Worm (Caenorhabditis elegans) whole organism, L4 larva: ENCODE measurements around the gene Y17G9B.4.

Source experiments
- D1046.2 ChIP-seq: fragments of 200-800 bp; sonication (Bioruptor generic); IDR thresholded peaks from 2 replicates; pipeline ENCODE4 v1.3.6; 2022; ENCODE audit warnings: missing genetic modification characterization, missing compliant biosample characterization
- F10B5.3 ChIP-seq: sonication (generic microtip); optimal IDR thresholded peaks from 2 replicates; lab custom pipeline; 2016; ENCODE audit warnings: mild to moderate bottlenecking, missing genetic modification characterization, missing compliant biosample characterization
- F26F4.8 ChIP-seq: fragments of 200-800 bp; sonication (Bioruptor generic); conservative IDR thresholded peaks from 2 replicates; pipeline ENCODE4 v1.3.6; 2022; ENCODE audit warnings: missing genetic modification characterization, missing compliant biosample characterization
- Y48G9A.11 ChIP-seq: fragments of 200-800 bp; sonication (Bioruptor generic); IDR thresholded peaks from 2 replicates; pipeline ENCODE4 v1.3.6; 2022; ENCODE audit warnings: missing genetic modification reagents, missing genetic modification characterization, missing compliant biosample characterization
- aha-1 ChIP-seq: fragments of 150-350 bp; peaks from one replicate; lab custom pipeline; 2014; ENCODE audit warnings: missing biosample characterization, missing genetic modification characterization
- ama-1 ChIP-seq: fragments of 150-350 bp; optimal IDR thresholded peaks from 2 replicates; lab custom pipeline; 2014; ENCODE audit warnings: inconsistent platforms, mixed read lengths
- arid-1 ChIP-seq: fragments of 200-800 bp; sonication (Bioruptor generic); conservative IDR thresholded peaks from 2 replicates; pipeline ENCODE4 v1.3.6; 2022; ENCODE audit warnings: missing genetic modification reagents, missing genetic modification characterization, missing compliant biosample characterization
- ceh-82 ChIP-seq: sonication (generic microtip); optimal IDR thresholded peaks from 2 replicates; lab custom pipeline; 2017; ENCODE audit warnings: missing biosample characterization, missing genetic modification characterization
- ces-1 ChIP-seq: fragments of 150-350 bp; sonication (generic microtip); optimal IDR thresholded peaks from 4 replicates; lab custom pipeline; 2014; ENCODE audit warnings: missing biosample characterization, missing genetic modification reagents, missing genetic modification characterization
- cey-2 ChIP-seq: sonication (generic microtip); optimal IDR thresholded peaks from 3 replicates; lab custom pipeline; 2017; ENCODE audit warnings: missing genetic modification characterization, mild to moderate bottlenecking, missing compliant biosample characterization, antibody characterized with exemption, borderline replicate concordance; ENCODE audit not compliant: insufficient read depth
- dmd-6 ChIP-seq: fragments of 200-800 bp; sonication (Bioruptor generic); IDR thresholded peaks from 2 replicates; pipeline ENCODE4 v1.3.6; 2022; ENCODE audit warnings: missing genetic modification reagents, missing genetic modification characterization, missing compliant biosample characterization
- dmd-9 ChIP-seq: fragments of 200-800 bp; sonication (Bioruptor generic); IDR thresholded peaks from 2 replicates; pipeline ENCODE4 v1.3.6; 2022; ENCODE audit warnings: missing genetic modification reagents, missing genetic modification characterization, missing compliant biosample characterization
- dpl-1 ChIP-seq: fragments of 150-350 bp; optimal IDR thresholded peaks from 2 replicates; lab custom pipeline; 2014; ENCODE audit warnings: missing biosample characterization, missing genetic modification reagents, missing genetic modification characterization
- duxl-1 ChIP-seq: sonication (generic microtip); optimal IDR thresholded peaks from 2 replicates; lab custom pipeline; 2016; ENCODE audit warnings: mild to moderate bottlenecking, missing genetic modification characterization, moderate library complexity, missing compliant biosample characterization; ENCODE audit not compliant: poor library complexity
- dve-1 ChIP-seq: sonication (generic microtip); optimal IDR thresholded peaks from 2 replicates; lab custom pipeline; 2017; ENCODE audit warnings: antibody characterized with exemption, mild to moderate bottlenecking, missing genetic modification characterization, missing compliant biosample characterization; ENCODE audit not compliant: insufficient read depth
- egl-43 ChIP-seq: fragments of 200-800 bp; sonication (Bioruptor generic); IDR thresholded peaks from 2 replicates; pipeline ENCODE4 v1.3.6; 2022; ENCODE audit warnings: missing genetic modification reagents, missing genetic modification characterization, missing compliant biosample characterization
- fkh-10 ChIP-seq: fragments of 150-350 bp; optimal IDR thresholded peaks from 2 replicates; lab custom pipeline; 2014; ENCODE audit warnings: missing biosample characterization, missing genetic modification reagents, missing genetic modification characterization
- fos-1 ChIP-seq: fragments of 150-350 bp; optimal IDR thresholded peaks from 2 replicates; lab custom pipeline; 2014; ENCODE audit warnings: missing biosample characterization, missing genetic modification characterization
- hlh-11 ChIP-seq: fragments of 200-800 bp; sonication (Bioruptor generic); optimal IDR thresholded peaks from 2 replicates; lab custom pipeline; 2018; ENCODE audit warnings: mild to moderate bottlenecking, missing genetic modification characterization, missing compliant biosample characterization
- hlh-30 ChIP-seq: sonication (generic microtip); optimal IDR thresholded peaks from 2 replicates; lab custom pipeline; 2017; ENCODE audit warnings: antibody characterized with exemption, mild to moderate bottlenecking, missing genetic modification characterization, missing compliant biosample characterization; ENCODE audit not compliant: insufficient read depth
- hmg-1.1 ChIP-seq: fragments of 200-800 bp; sonication (Bioruptor generic); IDR thresholded peaks from 2 replicates; pipeline ENCODE4 v1.3.6; 2022; ENCODE audit warnings: missing genetic modification reagents, missing genetic modification characterization, missing compliant biosample characterization
- jun-1 ChIP-seq: fragments of 150-350 bp; optimal IDR thresholded peaks from 2 replicates; lab custom pipeline; 2014; ENCODE audit warnings: missing biosample characterization, missing genetic modification reagents, missing genetic modification characterization
- lim-7 ChIP-seq: fragments of 200-800 bp; sonication (Bioruptor generic); IDR thresholded peaks from 2 replicates; pipeline ENCODE4 v1.3.6; 2022; ENCODE audit warnings: missing genetic modification characterization, missing compliant biosample characterization
- lin-1 ChIP-seq: fragments of 200-800 bp; sonication (Bioruptor generic); IDR thresholded peaks from 2 replicates; pipeline ENCODE4 v1.3.6; 2022; ENCODE audit warnings: missing genetic modification reagents, missing genetic modification characterization, missing compliant biosample characterization
- lin-13 ChIP-seq: fragments of 150-350 bp; optimal IDR thresholded peaks from 2 replicates; lab custom pipeline; 2014; ENCODE audit warnings: missing biosample characterization, missing genetic modification reagents, missing genetic modification characterization
- lin-29 ChIP-seq: fragments of 200-800 bp; sonication (Bioruptor generic); IDR thresholded peaks from 2 replicates; pipeline ENCODE4 v1.3.6; 2022; ENCODE audit warnings: missing genetic modification reagents, missing genetic modification characterization, missing compliant biosample characterization
- lin-39 ChIP-seq: fragments of 150-350 bp; optimal IDR thresholded peaks from 2 replicates; lab custom pipeline; 2014; ENCODE audit warnings: missing biosample characterization, missing genetic modification reagents, missing genetic modification characterization
- lir-3 ChIP-seq: sonication (generic microtip); optimal IDR thresholded peaks from 2 replicates; lab custom pipeline; 2016; ENCODE audit warnings: mild to moderate bottlenecking, missing genetic modification characterization, missing compliant biosample characterization
- lsy-2 ChIP-seq, 2 experiments: fragments of 150-350 bp in 1 of 2; sonication (generic microtip) in 1 of 2; optimal IDR thresholded peaks; 2 replicates each; lab custom pipeline; 2014 to 2017; ENCODE audit warnings: missing biosample characterization in 2 of 2, missing genetic modification characterization in 2 of 2
- madf-5 ChIP-seq, 2 experiments: fragments of 200-800 bp; sonication (Bioruptor generic); IDR thresholded peaks; 2 replicates each; pipeline ENCODE4 v1.3.6; 2022; ENCODE audit warnings: missing compliant biosample characterization in 2 of 2, missing genetic modification characterization in 2 of 2
- mdl-1 ChIP-seq, 2 experiments: fragments of 150-350 bp in 1 of 2; sonication (generic microtip) in 1 of 2; optimal IDR thresholded peaks; 2 replicates each; lab custom pipeline; 2014 to 2017; ENCODE audit warnings: missing biosample characterization in 2 of 2, missing genetic modification characterization in 2 of 2
- mdt-29 ChIP-seq: fragments of 200-800 bp; sonication (Bioruptor generic); IDR thresholded peaks from 2 replicates; pipeline ENCODE4 v1.3.6; 2022; ENCODE audit warnings: missing genetic modification reagents, missing genetic modification characterization, missing compliant biosample characterization
- mep-1 ChIP-seq: fragments of 150-350 bp; sonication (generic microtip); optimal IDR thresholded peaks from 3 replicates; lab custom pipeline; 2014; ENCODE audit warnings: missing biosample characterization, missing genetic modification characterization
- mxl-2 ChIP-seq: fragments of 200-800 bp; sonication (Bioruptor generic); conservative IDR thresholded peaks from 2 replicates; pipeline ENCODE4 v1.3.6; 2022; ENCODE audit warnings: missing genetic modification reagents, missing genetic modification characterization, missing compliant biosample characterization
- nhr-10 ChIP-seq: fragments of 150-350 bp; optimal IDR thresholded peaks from 2 replicates; lab custom pipeline; 2014; ENCODE audit warnings: missing biosample characterization, missing genetic modification characterization
- nhr-102 ChIP-seq: sonication (generic microtip); optimal IDR thresholded peaks from 2 replicates; lab custom pipeline; 2016; ENCODE audit warnings: mild to moderate bottlenecking, missing genetic modification characterization, moderate library complexity, missing compliant biosample characterization
- nhr-11 ChIP-seq: fragments of 150-350 bp; optimal IDR thresholded peaks from 2 replicates; lab custom pipeline; 2014; ENCODE audit warnings: missing biosample characterization, missing genetic modification characterization
- nhr-237 ChIP-seq: sonication (generic microtip); optimal IDR thresholded peaks from 2 replicates; lab custom pipeline; 2017; ENCODE audit warnings: missing biosample characterization, missing genetic modification characterization
- nhr-42 ChIP-seq: fragments of 200-800 bp; sonication (Bioruptor generic); IDR thresholded peaks from 2 replicates; pipeline ENCODE4 v1.3.6; 2022; ENCODE audit warnings: missing genetic modification characterization, missing compliant biosample characterization
- nhr-6 ChIP-seq: fragments of 150-350 bp; optimal IDR thresholded peaks from 2 replicates; lab custom pipeline; 2014; ENCODE audit warnings: missing biosample characterization, missing genetic modification characterization
- nhr-76 ChIP-seq: fragments of 150-350 bp; optimal IDR thresholded peaks from 2 replicates; lab custom pipeline; 2014; ENCODE audit warnings: missing biosample characterization, missing genetic modification characterization
- nhr-77 ChIP-seq: fragments of 150-350 bp; optimal IDR thresholded peaks from 2 replicates; lab custom pipeline; 2014; ENCODE audit warnings: missing biosample characterization, missing genetic modification characterization
- pha-4 ChIP-seq, 2 experiments: fragments of 150-350 bp in 1 of 2; fragments of 200-800 bp in 1 of 2; sonication (Bioruptor generic) in 1 of 2; IDR thresholded peaks in 1 of 2; optimal IDR thresholded peaks in 1 of 2; 2 replicates each; pipeline versions ENCODE4 v1.3.6 to Lab custom; 2014 to 2022; ENCODE audit warnings: missing genetic modification characterization in 2 of 2, missing genetic modification reagents in 2 of 2, missing biosample characterization in 1 of 2, missing compliant biosample characterization in 1 of 2
- php-3 ChIP-seq: fragments of 200-800 bp; sonication (Bioruptor generic); IDR thresholded peaks from 2 replicates; pipeline ENCODE4 v1.3.6; 2022; ENCODE audit warnings: missing genetic modification reagents, missing genetic modification characterization, missing compliant biosample characterization
- rbr-2 ChIP-seq: sonication (generic microtip); optimal IDR thresholded peaks from 2 replicates; lab custom pipeline; 2016; ENCODE audit warnings: missing genotype, missing genetic modification characterization, missing compliant biosample characterization
- skn-1 ChIP-seq: fragments of 150-350 bp; optimal IDR thresholded peaks from 2 replicates; lab custom pipeline; 2014; ENCODE audit warnings: missing biosample characterization, missing genetic modification characterization
- spr-3 ChIP-seq: fragments of 200-800 bp; sonication (Bioruptor generic); optimal IDR thresholded peaks from 2 replicates; lab custom pipeline; 2018; ENCODE audit warnings: mild to moderate bottlenecking, missing genetic modification characterization, missing compliant biosample characterization
- zag-1 ChIP-seq: fragments of 150-350 bp; optimal IDR thresholded peaks from 2 replicates; lab custom pipeline; 2014; ENCODE audit warnings: missing biosample characterization, missing genetic modification characterization
- zfp-3 ChIP-seq: fragments of 200-800 bp; sonication (Bioruptor generic); conservative IDR thresholded peaks from 2 replicates; pipeline ENCODE4 v1.3.6; 2022; ENCODE audit warnings: missing genetic modification reagents, missing genetic modification characterization, missing compliant biosample characterization
- zip-11 ChIP-seq: fragments of 200-800 bp; sonication (Bioruptor generic); IDR thresholded peaks from 2 replicates; pipeline ENCODE4 v1.3.6; 2022; ENCODE audit warnings: missing genetic modification characterization, missing compliant biosample characterization
- zip-2 ChIP-seq: fragments of 150-350 bp; optimal IDR thresholded peaks from 2 replicates; lab custom pipeline; 2014; ENCODE audit warnings: missing biosample characterization, missing genetic modification characterization
- ztf-11 ChIP-seq: fragments of 150-350 bp; optimal IDR thresholded peaks from 2 replicates; lab custom pipeline; 2014; ENCODE audit warnings: missing biosample characterization, missing genetic modification characterization

Gene Y17G9B.4

ce11 chrIV:4747553-4747952 lies 4.4 kb upstream of the Y17G9B.4 start, which contains the start of gene tctn-1 (continued):
- TF ChIP-seq ama-1 = peak; percentile 86
- no peak for TF ChIP-seq hlh-11 (tag; lab: Kevin White, UChicago)
- TF ChIP-seq nhr-11 (tag; lab: Kevin White, UChicago) = no peak
- no peak for TF ChIP-seq ces-1 (GFP tag; lab: Kevin White, UChicago)
- TF ChIP-seq mxl-2 = no peak
- 0 out of 2 replicates have a peak, but pooled peaks have one; percentile 8 for TF ChIP-seq Y48G9A.11 (GFP tag; lab: Robert Waterston, UW)
- TF ChIP-seq nhr-102 (tag; lab: Kevin White, UChicago) = no peak
- no peak for TF ChIP-seq lin-29
- TF ChIP-seq lir-3 (tag; lab: Kevin White, UChicago) = no peak
- no peak for TF ChIP-seq fkh-10 (GFP tag; lab: Kevin White, UChicago)
- TF ChIP-seq zip-11 (GFP tag; lab: Robert Waterston, UW) = no peak
- TF ChIP-seq zag-1 (tag; lab: Kevin White, UChicago) = no peak
- TF ChIP-seq madf-5 (GFP tag; IDR thresholded peaks at IDR 0.05; lab: Robert Waterston, UW) = no peak
- 0 out of 2 replicates have a peak, but pooled peaks have one; percentile 26 for TF ChIP-seq mdt-29 (GFP tag; lab: Robert Waterston, UW)
- peak in 1 of 2 experiments; percentile 41 for TF ChIP-seq lsy-2 (tag; optimal IDR thresholded peaks at IDR 0.05; lab: Kevin White, UChicago)
- TF ChIP-seq mdl-1 (tag; optimal IDR thresholded peaks at IDR 0.05; lab: Kevin White, UChicago) = no peak
- no peak for TF ChIP-seq zip-2
- no peak for TF ChIP-seq D1046.2 (GFP tag; lab: Robert Waterston, UW)
- peak; percentile 18; the same call in 1 of the 2 replicates for TF ChIP-seq zfp-3 (GFP tag; lab: Robert Waterston, UW)
- TF ChIP-seq aha-1 (tag; lab: Kevin White, UChicago) = peak; percentile 22
- TF ChIP-seq hlh-30 (tag; lab: Kevin White, UChicago) = no peak
- no peak for TF ChIP-seq F10B5.3
- TF ChIP-seq nhr-237 = no peak
- TF ChIP-seq lin-13 (GFP tag; lab: Kevin White, UChicago) = no peak
- no peak for TF ChIP-seq F26F4.8
- no peak for TF ChIP-seq pha-4 (GFP tag; IDR thresholded peaks at IDR 0.05; lab: Robert Waterston, UW)
- TF ChIP-seq pha-4 (tag; optimal IDR thresholded peaks at IDR 0.05; lab: Kevin White, UChicago) = no peak
- no peak for TF ChIP-seq cey-2 (tag; lab: Kevin White, UChicago)
- TF ChIP-seq lin-1 = no peak
- TF ChIP-seq nhr-77 (tag; lab: Kevin White, UChicago) = no peak
- no peak for TF ChIP-seq lim-7 (GFP tag; lab: Robert Waterston, UW)
- TF ChIP-seq skn-1 (tag; lab: Kevin White, UChicago) = no peak
- no peak for TF ChIP-seq dmd-9 (GFP tag; lab: Robert Waterston, UW)
- no peak for TF ChIP-seq spr-3
- TF ChIP-seq ztf-11 (tag; lab: Kevin White, UChicago) = no peak
- TF ChIP-seq duxl-1 (tag; lab: Kevin White, UChicago) = no peak
- no peak for TF ChIP-seq dpl-1 (GFP tag; lab: Kevin White, UChicago)
- no peak for TF ChIP-seq jun-1 (tag; lab: Kevin White, UChicago)
- TF ChIP-seq egl-43 = no peak
- TF ChIP-seq nhr-42 (GFP tag; lab: Robert Waterston, UW) = no peak
- no peak for TF ChIP-seq php-3 (GFP tag; lab: Robert Waterston, UW)
- no peak for TF ChIP-seq nhr-76
- TF ChIP-seq mep-1 = no peak
- TF ChIP-seq fos-1 (tag; lab: Kevin White, UChicago) = no peak
- no peak for TF ChIP-seq nhr-10 (tag; lab: Kevin White, UChicago)
- no peak for TF ChIP-seq rbr-2 (tag; lab: Kevin White, UChicago)
- no peak for TF ChIP-seq ceh-82 (tag; lab: Kevin White, UChicago)
- TF ChIP-seq dve-1 (tag; lab: Kevin White, UChicago) = peak; percentile 7
- TF ChIP-seq dmd-6 (GFP tag; lab: Robert Waterston, UW) = peak; percentile 23; the same call in 1 of the 2 replicates
- no peak for TF ChIP-seq nhr-6 (tag; lab: Kevin White, UChicago)
- TF ChIP-seq hmg-1.1 (GFP tag; lab: Robert Waterston, UW) = 0 out of 2 replicates have a peak, but pooled peaks have one; percentile 27
- 0 out of 2 replicates have a peak, but pooled peaks have one; percentile 20 for TF ChIP-seq arid-1 (GFP tag; lab: Robert Waterston, UW)
- no peak for TF ChIP-seq lin-39 (tag; lab: Kevin White, UChicago)
